Worm (Caenorhabditis elegans) whole organism, young adult: ENCODE results near the gene ZK757.2.

Experiments used
- B0336.3 ChIP-seq: fragments of 200-800 bp; sonication (Bioruptor generic); IDR thresholded peaks from 2 replicates; pipeline ENCODE4 v1.3.6; 2022; ENCODE audit warnings: missing genetic modification characterization, missing compliant biosample characterization
- C06A6.2 ChIP-seq: fragments of 200-800 bp; sonication (Bioruptor generic); conservative IDR thresholded peaks from 2 replicates; pipeline ENCODE4 v1.3.6; 2022; ENCODE audit warnings: missing genetic modification characterization, missing compliant biosample characterization
- F22D6.2 ChIP-seq: sonication (generic microtip); optimal IDR thresholded peaks from 2 replicates; lab custom pipeline; 2016; ENCODE audit warnings: mild to moderate bottlenecking, missing genetic modification characterization, missing compliant biosample characterization
- F23B12.7 ChIP-seq: sonication (generic microtip); optimal IDR thresholded peaks from 2 replicates; lab custom pipeline; 2017; ENCODE audit warnings: missing genetic modification characterization, mild to moderate bottlenecking, missing compliant biosample characterization, antibody characterized with exemption, moderate library complexity; ENCODE audit not compliant: insufficient read depth
- K11D2.4 ChIP-seq: fragments of 200-800 bp; sonication (Bioruptor generic); IDR thresholded peaks from 2 replicates; pipeline ENCODE4 v1.3.6; 2022; ENCODE audit warnings: missing genetic modification reagents, missing genetic modification characterization, missing compliant biosample characterization
- Y53G8AR.9 ChIP-seq: fragments of 200-800 bp; sonication (Bioruptor generic); conservative IDR thresholded peaks from 2 replicates; pipeline ENCODE4 v1.3.6; 2022; ENCODE audit warnings: missing genetic modification reagents, missing genetic modification characterization, missing compliant biosample characterization
- Y56A3A.18 ChIP-seq: fragments of 200-800 bp; sonication (Bioruptor generic); IDR thresholded peaks from 2 replicates; pipeline ENCODE4 v1.3.6; 2022; ENCODE audit warnings: missing genetic modification reagents, missing genetic modification characterization, missing compliant biosample characterization
- cebp-1 ChIP-seq, 2 experiments: fragments of 200-800 bp in 1 of 2; sonication (Bioruptor generic) in 1 of 2; sonication (generic microtip) in 1 of 2; IDR thresholded peaks in 1 of 2; optimal IDR thresholded peaks in 1 of 2; 2 replicates each; pipeline versions ENCODE4 v1.3.6 to Lab custom; 2017 to 2022; ENCODE audit warnings: missing compliant biosample characterization in 2 of 2, missing genetic modification characterization in 2 of 2, mild to moderate bottlenecking in 1 of 2, missing genetic modification reagents in 1 of 2, moderate library complexity in 1 of 2
- ceh-100 ChIP-seq: fragments of 200-800 bp; sonication (Bioruptor generic); IDR thresholded peaks from 2 replicates; pipeline ENCODE4 v1.3.6; 2022; ENCODE audit warnings: missing genetic modification reagents, missing genetic modification characterization, missing compliant biosample characterization
- dox-1 ChIP-seq: fragments of 200-800 bp; sonication (Bioruptor generic); IDR thresholded peaks from 2 replicates; pipeline ENCODE4 v1.3.6; 2022; ENCODE audit warnings: missing genetic modification reagents, missing genetic modification characterization, missing compliant biosample characterization
- egl-44 ChIP-seq: fragments of 200-800 bp; sonication (Bioruptor generic); IDR thresholded peaks from 2 replicates; pipeline ENCODE4 v1.3.6; 2022; ENCODE audit warnings: missing genetic modification reagents, missing genetic modification characterization, missing compliant biosample characterization
- egrh-3 ChIP-seq: fragments of 200-800 bp; sonication (Bioruptor generic); IDR thresholded peaks from 2 replicates; pipeline ENCODE4 v1.3.6; 2022; ENCODE audit warnings: missing genetic modification reagents, missing genetic modification characterization, missing compliant biosample characterization
- ets-4 ChIP-seq: fragments of 200-800 bp; sonication (Bioruptor generic); optimal IDR thresholded peaks from 2 replicates; lab custom pipeline; 2018; ENCODE audit warnings: mild to moderate bottlenecking, missing genetic modification characterization, missing compliant biosample characterization
- hsf-1 ChIP-seq: fragments of 200-800 bp; sonication (Bioruptor generic); IDR thresholded peaks from 2 replicates; pipeline ENCODE4 v1.3.6; 2022; ENCODE audit warnings: missing genetic modification reagents, missing genetic modification characterization, missing compliant biosample characterization
- let-526 ChIP-seq: fragments of 200-800 bp; sonication (Bioruptor generic); IDR thresholded peaks from 2 replicates; pipeline ENCODE4 v1.3.6; 2022; ENCODE audit warnings: missing genetic modification reagents, missing genetic modification characterization, missing compliant biosample characterization
- let-607 ChIP-seq, 2 experiments: fragments of 200-800 bp in 1 of 2; sonication (Bioruptor generic) in 1 of 2; sonication (generic microtip) in 1 of 2; optimal IDR thresholded peaks; 2 replicates each; lab custom pipeline; 2016 to 2018; ENCODE audit warnings: mild to moderate bottlenecking in 2 of 2, missing compliant biosample characterization in 2 of 2, missing genetic modification characterization in 2 of 2, moderate library complexity in 2 of 2, missing genotype in 1 of 2
- lin-35 ChIP-seq, 3 experiments: fragments of 150-350 bp in 2 of 3; sonication (generic microtip) in 1 of 3; optimal IDR thresholded peaks; 2 replicates each; lab custom pipeline; 2014 to 2018; ENCODE audit warnings: missing biosample characterization in 3 of 3, missing genetic modification characterization in 3 of 3, missing genetic modification reagents in 3 of 3
- lin-54 ChIP-seq: fragments of 200-800 bp; sonication (Bioruptor generic); optimal IDR thresholded peaks from 2 replicates; lab custom pipeline; 2018; ENCODE audit warnings: mild to moderate bottlenecking, missing genetic modification characterization, missing compliant biosample characterization
- madf-10 ChIP-seq: sonication (generic microtip); optimal IDR thresholded peaks from 2 replicates; lab custom pipeline; 2016; ENCODE audit warnings: mild to moderate bottlenecking, missing genetic modification characterization, missing compliant biosample characterization
- mcd-1 ChIP-seq: fragments of 200-800 bp; sonication (Bioruptor generic); IDR thresholded peaks from 2 replicates; pipeline ENCODE4 v1.3.6; 2022; ENCODE audit warnings: missing genetic modification reagents, missing genetic modification characterization, missing compliant biosample characterization
- mxl-1 ChIP-seq: sonication (generic microtip); optimal IDR thresholded peaks from 2 replicates; lab custom pipeline; 2016; ENCODE audit warnings: missing genetic modification characterization, missing compliant biosample characterization
- nfya-1 ChIP-seq: sonication (generic microtip); optimal IDR thresholded peaks from 2 replicates; lab custom pipeline; 2017; ENCODE audit warnings: antibody characterized with exemption, missing compliant biosample characterization, missing genetic modification characterization, borderline replicate concordance; ENCODE audit not compliant: insufficient read depth
- nhr-120 ChIP-seq: fragments of 200-800 bp; sonication (Bioruptor generic); IDR thresholded peaks from 2 replicates; pipeline ENCODE4 v1.3.6; 2022; ENCODE audit warnings: missing genetic modification characterization, missing compliant biosample characterization
- nhr-80 ChIP-seq: sonication (generic microtip); optimal IDR thresholded peaks from 2 replicates; lab custom pipeline; 2016; ENCODE audit warnings: missing genetic modification characterization, missing compliant biosample characterization
- pbrm-1 ChIP-seq: fragments of 200-800 bp; sonication (Bioruptor generic); IDR thresholded peaks from 2 replicates; pipeline ENCODE4 v1.3.6; 2022; ENCODE audit warnings: missing genetic modification reagents, missing genetic modification characterization, missing compliant biosample characterization
- tbp1 ChIP-seq: fragments of 200-800 bp; sonication (Bioruptor generic); optimal IDR thresholded peaks from 2 replicates; lab custom pipeline; 2018; ENCODE audit warnings: mild to moderate bottlenecking, missing genetic modification characterization, missing compliant biosample characterization
- ztf-18 ChIP-seq: sonication (generic microtip); optimal IDR thresholded peaks from 2 replicates; lab custom pipeline; 2016; ENCODE audit warnings: missing genotype, mild to moderate bottlenecking, missing genetic modification characterization, missing compliant biosample characterization

Gene ZK757.2

DNA sequence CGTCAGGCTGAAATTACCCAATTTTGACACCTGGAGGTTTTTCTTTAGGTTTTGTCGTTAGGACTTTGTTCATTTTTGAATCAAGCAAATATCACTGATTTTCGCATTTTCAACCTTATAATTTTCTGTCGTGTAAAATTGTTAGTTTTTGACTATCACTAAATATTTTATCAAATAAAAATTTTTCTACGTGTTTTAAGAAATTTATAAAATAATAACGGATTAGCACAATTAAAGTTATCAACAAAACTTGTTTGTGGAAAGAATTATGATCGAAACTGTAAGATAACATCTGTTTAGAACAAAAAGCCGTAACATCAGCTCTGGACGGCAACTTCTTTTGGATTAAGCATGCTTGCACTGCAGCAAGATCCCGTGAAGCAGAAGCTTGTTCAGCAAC, 44.1 kb upstream of the ZK757.2 start, which contains the start of gene cbp-2:
TSS of gene cbp-2 (plus strand) at position 301 of the 400 bp plus-strand sequence.
- no peak for TF ChIP-seq Y56A3A.18 (GFP tag; lab: Robert Waterston, UW)
- no peak for TF ChIP-seq K11D2.4 (GFP tag; lab: Robert Waterston, UW)
- TF ChIP-seq nfya-1 (tag; lab: Kevin White, UChicago): no peak
- no peak for TF ChIP-seq egl-44 (GFP tag; lab: Robert Waterston, UW)
- no peak for TF ChIP-seq lin-35 (GFP tag; optimal IDR thresholded peaks at IDR 0.05; lab: Kevin White, UChicago)
- TF ChIP-seq mcd-1: no peak
- TF ChIP-seq let-526 (GFP tag; lab: Robert Waterston, UW): no peak
- TF ChIP-seq nhr-120 (GFP tag; lab: Robert Waterston, UW): no peak

ce11 chrIII:9922310-9922709, 43.6 kb upstream of the ZK757.2 start:
- TF ChIP-seq ztf-18 (no peak), dox-1 (GFP tag; lab: Robert Waterston, UW) (no peak), let-607 (tag; optimal IDR thresholded peaks at IDR 0.05; lab: Kevin White, UChicago) (no peak), B0336.3 (GFP tag; lab: Robert Waterston, UW) (no peak), cebp-1 (GFP tag; IDR thresholded peaks at IDR 0.05; lab: Robert Waterston, UW) (no peak), cebp-1 (tag; optimal IDR thresholded peaks at IDR 0.05; lab: Kevin White, UChicago) (peak; percentile 50), nhr-80 (tag; lab: Kevin White, UChicago) (peak; percentile 57)
- TF ChIP-seq, all 124 proteins: peak for 2

- no peak for TF ChIP-seq mcd-1
- TF ChIP-seq Y56A3A.18 (GFP tag; lab: Robert Waterston, UW): no peak
- TF ChIP-seq C06A6.2 (GFP tag; lab: Robert Waterston, UW): no peak
- TF ChIP-seq egl-44 (GFP tag; lab: Robert Waterston, UW): no peak
- no peak for TF ChIP-seq ceh-100 (GFP tag; lab: Robert Waterston, UW)
- no peak for TF ChIP-seq lin-54 (GFP tag; lab: Kevin White, UChicago)
- TF ChIP-seq ets-4 (GFP tag; lab: Kevin White, UChicago): no peak
- TF ChIP-seq tbp1 (GFP tag; lab: Kevin White, UChicago): no peak
- TF ChIP-seq egrh-3 (GFP tag; lab: Robert Waterston, UW): no peak
- TF ChIP-seq F23B12.7 (tag; lab: Kevin White, UChicago): no peak
- no peak for TF ChIP-seq pbrm-1 (GFP tag; lab: Robert Waterston, UW)
- no peak for TF ChIP-seq F22D6.2 (tag; lab: Kevin White, UChicago)
- no peak for TF ChIP-seq hsf-1
These were observed 42.0 kb upstream of the ZK757.2 start, which contains the start of gene F40F12.3 for ce11 chrIII:9920764-9921163. F40F12.3 (minus strand) TSS chrIII:9920864.

ce11 chrIII:9913722-9914121, 35.0 kb upstream of the ZK757.2 start, which contains the start of gene cbp-3:
cbp-3 (plus strand) TSS chrIII:9913993.
- TF ChIP-seq cebp-1 (GFP tag; IDR thresholded peaks at IDR 0.05; lab: Robert Waterston, UW) (peak; percentile 95), cebp-1 (tag; optimal IDR thresholded peaks at IDR 0.05; lab: Kevin White, UChicago) (peak; percentile 95), Y53G8AR.9 (no peak), mxl-1 (tag; lab: Kevin White, UChicago) (no peak), nhr-80 (tag; lab: Kevin White, UChicago) (peak; percentile 69)

- no peak for TF ChIP-seq madf-10
- peak; percentile 37 for TF ChIP-seq nhr-80 (tag; lab: Kevin White, UChicago)
These were observed 34.3 kb upstream of the ZK757.2 start for ce11 chrIII:9912998-9913397.

- TF ChIP-seq lin-35 (GFP tag; optimal IDR thresholded peaks at IDR 0.05; lab: Kevin White, UChicago) (peak in 1 of 3 experiments; percentile 43), cebp-1 (GFP tag; IDR thresholded peaks at IDR 0.05; lab: Robert Waterston, UW) (peak; percentile 80; the same call in 1 of the 2 replicates), cebp-1 (tag; optimal IDR thresholded peaks at IDR 0.05; lab: Kevin White, UChicago) (peak; percentile 93), K11D2.4 (GFP tag; lab: Robert Waterston, UW) (no peak)
These were observed 33.8 kb upstream of the ZK757.2 start for ce11 chrIII:9912501-9912900.
